Fruit fly (Drosophila melanogaster): ENCODE results near the gene CG16762.

CG16762 gene

dm6 chr3L:2487248-2487647 is 11.8 kb upstream of the CG16762 start (continued):
- TF ChIP-seq CG2678 (tag; optimal IDR thresholded peaks at IDR 0.05) (peak; percentile 18), CG6654 (GFP tag; optimal IDR thresholded peaks at IDR 0.05) (no peak), trem (tag; optimal IDR thresholded peaks at IDR 0.05) (no peak), nom (GFP tag; optimal IDR thresholded peaks at IDR 0.05) (peak; percentile 64), CG7839 (tag; optimal IDR thresholded peaks at IDR 0.05) (peak; percentile 26), Dbx (GFP tag; IDR thresholded peaks at IDR 0.05) (no peak), CG7963 (GFP tag; IDR thresholded peaks at IDR 0.05; ENCODE audit: partially characterized antibody) (no peak), CG10543 (GFP tag; optimal IDR thresholded peaks at IDR 0.05) (no peak), Camta (GFP tag; optimal IDR thresholded peaks at IDR 0.05) (no peak), CG13894 (tag; optimal IDR thresholded peaks at IDR 0.05) (no peak), Eip74EF (GFP tag; optimal IDR thresholded peaks at IDR 0.05) (no peak), CG7372 (GFP tag; IDR thresholded peaks at IDR 0.05) (no peak), Pdp1 (GFP tag; optimal IDR thresholded peaks at IDR 0.05) (peak in 1 of 2 experiments; percentile 1), croc (GFP tag; conservative IDR thresholded peaks at IDR 0.05) (no peak), unpg (GFP tag; optimal IDR thresholded peaks at IDR 0.05) (peak; percentile 23), B-H1 (GFP tag; IDR thresholded peaks at IDR 0.05) (no peak), dimm (GFP tag; IDR thresholded peaks at IDR 0.05) (no peak), CG17912 (GFP tag; optimal IDR thresholded peaks at IDR 0.05) (no peak), sd (tag; optimal IDR thresholded peaks at IDR 0.05) (no peak), Rx (GFP tag; IDR thresholded peaks at IDR 0.05) (no peak), nerfin-2 (GFP tag; IDR thresholded peaks at IDR 0.05; ENCODE audit: partially characterized antibody) (no peak), pnt (GFP tag; optimal IDR thresholded peaks at IDR 0.05) (no peak), fu2 (GFP tag; optimal IDR thresholded peaks at IDR 0.05) (no peak), bcd (GFP tag; optimal IDR thresholded peaks at IDR 0.05) (no peak), peb (GFP tag; IDR thresholded peaks at IDR 0.05) (no peak), ems (GFP tag; optimal IDR thresholded peaks at IDR 0.05) (no peak), CG33557 (GFP tag; optimal IDR thresholded peaks at IDR 0.05) (no peak), CG10979 (tag; optimal IDR thresholded peaks at IDR 0.05) (peak; percentile 57), CG31388 (GFP tag; optimal IDR thresholded peaks at IDR 0.05) (no peak), Neu2 (GFP tag; optimal IDR thresholded peaks at IDR 0.05; ENCODE audit: borderline replicate concordance) (no peak), sens (GFP tag) (peak; percentile 80), CG2129 (GFP tag; IDR thresholded peaks at IDR 0.05; ENCODE audit: partially characterized antibody) (no peak), CG17359 (tag; optimal IDR thresholded peaks at IDR 0.05) (peak; percentile 24), lbe (GFP tag; optimal IDR thresholded peaks at IDR 0.05) (peak; percentile 71), CG12659 (GFP tag; optimal IDR thresholded peaks at IDR 0.05) (no peak), Hey (tag; optimal IDR thresholded peaks at IDR 0.05) (no peak), sug (tag; optimal IDR thresholded peaks at IDR 0.05) (no peak), CG14014 (GFP tag; IDR thresholded peaks at IDR 0.05) (no peak), CG10431 (GFP tag; optimal IDR thresholded peaks at IDR 0.05) (no peak), Side (GFP tag; optimal IDR thresholded peaks at IDR 0.05) (no peak), so (GFP tag; IDR thresholded peaks at IDR 0.05) (no peak), CHES-1-like (GFP tag; optimal IDR thresholded peaks at IDR 0.05) (no peak), Deaf1 (tag; optimal IDR thresholded peaks at IDR 0.05) (no peak), Hmx (GFP tag; optimal IDR thresholded peaks at IDR 0.05) (no peak), ap (GFP tag; IDR thresholded peaks at IDR 0.05) (no peak), sisA (GFP tag; IDR thresholded peaks at IDR 0.05) (0 out of 2 replicates have a peak, but pooled peaks have one; percentile 21), bowl (GFP tag; IDR thresholded peaks at IDR 0.05) (no peak), amos (GFP tag; IDR thresholded peaks at IDR 0.05; ENCODE audit: partially characterized antibody) (no peak), YL-1 (GFP tag; optimal IDR thresholded peaks at IDR 0.05) (no peak), gro (GFP tag; optimal IDR thresholded peaks at IDR 0.05) (no peak), D19A (tag; optimal IDR thresholded peaks at IDR 0.05) (peak; percentile 6)
